Fruit fly (Drosophila melanogaster): Measurements from ENCODE around the gene Atg1.

DNA sequence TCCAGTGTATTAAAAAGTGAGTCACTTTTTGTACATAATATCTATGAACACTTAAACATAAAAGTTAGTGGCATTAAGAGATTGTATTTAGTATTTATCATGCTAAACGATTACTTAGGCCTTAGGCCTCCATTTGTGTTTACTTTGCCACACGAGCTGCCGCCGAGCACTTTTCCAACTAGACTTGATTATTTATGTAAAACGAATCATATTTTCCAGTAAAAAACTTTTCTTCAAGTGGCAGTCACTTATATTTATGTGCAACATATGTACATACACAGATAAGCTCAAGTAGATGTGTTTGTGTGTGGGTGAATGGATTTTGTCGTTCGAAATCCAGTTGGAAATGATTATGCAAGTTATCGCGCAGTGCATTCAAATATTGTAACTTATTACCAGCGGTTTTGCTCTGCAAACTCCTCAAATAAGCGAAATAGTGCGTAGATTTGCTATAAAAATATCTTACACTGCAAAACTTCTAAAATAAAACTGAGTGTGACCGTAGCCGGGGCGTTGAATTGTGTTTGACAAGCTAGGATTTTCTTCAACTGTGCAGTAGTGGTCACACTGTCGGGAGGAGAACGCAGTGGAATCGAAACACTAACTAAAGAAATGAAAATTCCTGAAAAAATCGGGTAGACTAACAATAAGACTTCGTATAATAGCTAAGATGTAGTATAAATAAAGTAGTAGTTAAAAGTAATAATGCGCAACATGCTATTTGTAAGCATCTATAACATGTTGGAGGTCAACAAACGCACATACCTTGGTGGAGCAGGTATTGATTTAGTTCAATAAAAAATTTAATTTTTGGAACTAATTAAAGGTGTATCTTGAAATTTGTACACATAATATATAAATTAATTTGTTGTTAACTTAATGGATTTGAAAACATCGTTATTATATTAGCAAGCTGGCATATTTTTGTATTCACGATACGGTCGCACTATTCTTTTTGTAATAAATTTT lies 55.1 kb downstream of the Atg1 start, which contains the start of the genes Klc and CG10984:
- TF ChIP-seq toe (GFP tag; optimal IDR thresholded peaks at IDR 0.05), result no peak
- no peak for TF ChIP-seq Hr96 (GFP tag; optimal IDR thresholded peaks at IDR 0.05)
- TF ChIP-seq Clk (GFP tag; optimal IDR thresholded peaks at IDR 0.05), result no peak
- no peak for TF ChIP-seq cnc (optimal IDR thresholded peaks at IDR 0.05)
- peak; percentile 57 for TF ChIP-seq CG14711 (tag; optimal IDR thresholded peaks at IDR 0.05)
- no peak for TF ChIP-seq cic (GFP tag; optimal IDR thresholded peaks at IDR 0.05)
- no peak for TF ChIP-seq CG12768 (GFP tag; optimal IDR thresholded peaks at IDR 0.05)
- no peak for TF ChIP-seq kay (GFP tag; ENCODE audit: borderline replicate concordance)
